Fruit fly (Drosophila melanogaster) whole organism, adult: Measurements from ENCODE around the gene kibra.

Experiments
- CG7045 ChIP-seq: fragments of 200-800 bp; sonication (Bioruptor generic); optimal IDR thresholded peaks from 2 replicates; lab custom pipeline; 2017; ENCODE audit warnings: missing biosample characterization, mild to moderate bottlenecking, missing genetic modification characterization
- cic ChIP-seq: fragments of 200-800 bp; sonication (Bioruptor generic); optimal IDR thresholded peaks from 2 replicates; lab custom pipeline; 2017; ENCODE audit warnings: missing biosample characterization, mild to moderate bottlenecking, missing genetic modification characterization, moderate library complexity
- cnc ChIP-seq, 2 experiments: fragments of >200 bp; optimal IDR thresholded peaks; 2 replicates each; lab custom pipeline; 2017

DNA sequence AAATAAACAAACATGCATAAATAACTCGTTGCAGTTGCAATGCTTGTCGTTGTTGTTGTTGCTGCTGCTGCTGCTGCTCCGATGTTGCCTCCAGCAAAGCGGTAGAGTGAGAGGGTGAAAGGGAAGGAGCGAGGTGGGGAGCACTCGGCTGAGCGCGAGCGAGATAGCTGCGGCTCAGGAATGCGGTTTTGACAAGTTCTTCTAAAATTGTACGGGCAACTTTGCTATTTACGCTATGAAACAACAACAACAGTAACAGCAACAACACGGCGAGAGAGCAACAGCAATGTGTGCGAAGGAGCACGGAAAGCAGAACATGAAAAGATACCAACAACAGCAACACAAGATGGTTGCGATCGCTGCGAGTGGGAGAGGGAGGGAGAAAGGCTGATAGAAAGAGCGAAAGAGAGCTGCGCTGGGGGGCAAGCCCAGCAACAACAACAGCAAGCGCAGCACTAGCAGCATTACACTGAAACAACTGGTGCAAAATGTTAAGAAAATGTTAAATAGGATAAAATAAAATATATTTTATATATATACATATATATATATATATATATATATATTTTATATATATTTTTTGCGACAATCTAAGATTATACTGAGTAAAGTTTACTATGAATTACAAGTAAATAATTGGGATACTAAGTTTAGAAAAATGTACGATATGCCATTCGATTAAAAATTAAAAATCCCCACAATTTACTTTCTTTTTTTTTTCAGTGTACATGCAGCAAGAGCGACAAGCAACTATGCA, 9.7 kb downstream of the kibra start:
- TF ChIP-seq cnc (optimal IDR thresholded peaks at IDR 0.05; lab: Kevin White, UChicago) = no peak
- no peak for TF ChIP-seq cic (GFP tag; lab: Kevin White, UChicago)
- peak; percentile 40 for TF ChIP-seq CG7045 (GFP tag; lab: Kevin White, UChicago)
